Fruit fly (Drosophila melanogaster) whole organism: ENCODE measurements around the gene Sf3a2.

Experiments
- CG8478 ChIP-seq: fragments of >200 bp; optimal IDR thresholded peaks from 2 replicates; lab custom pipeline; 2018; ENCODE audit warnings: inconsistent platforms
- Dll ChIP-seq: fragments of >200 bp; optimal IDR thresholded peaks from 2 replicates; lab custom pipeline; 2017
- EcR ChIP-seq, 2 experiments: fragments of >200 bp; optimal IDR thresholded peaks; 2 replicates each; lab custom pipeline; 2017; ENCODE audit warnings: missing biosample characterization in 2 of 2, missing genetic modification characterization in 2 of 2, missing genetic modification reagents in 2 of 2
- pan ChIP-seq: fragments of >200 bp; optimal IDR thresholded peaks from 2 replicates; lab custom pipeline; 2017
- psq ChIP-seq: fragments of >200 bp; optimal IDR thresholded peaks from 2 replicates; lab custom pipeline; 2017
- usp ChIP-seq: fragments of >200 bp; optimal IDR thresholded peaks from 2 replicates; lab custom pipeline; 2017; ENCODE audit warnings: missing biosample characterization, missing genetic modification characterization, mixed read lengths

Sf3a2 gene

dm6 chr3L:12813907-12814306, at the start of gene Sf3a2, which contains the start of gene CG42588:
Sf3a2 (minus strand) TSS chr3L:12814019.
CG42588 (plus strand) TSS chr3L:12814254.
- TF ChIP-seq CG8478 (no peak), Dll (lab: Kevin White, UChicago) (no peak)

- TF ChIP-seq psq (lab: Kevin White, UChicago) (no peak), Dll (lab: Kevin White, UChicago) (no peak), pan (lab: Kevin White, UChicago) (no peak), usp (GFP tag; lab: Kevin White, UChicago) (no peak), EcR (GFP tag; optimal IDR thresholded peaks at IDR 0.05; lab: Kevin White, UChicago) (no peak), CG8478 (no peak)
These were observed 49.0 kb upstream of the Sf3a2 start, which contains the start of gene CG10943 for dm6 chr3L:12862820-12863219. CG10943 (minus strand) TSS chr3L:12862920.

- TF ChIP-seq pan (lab: Kevin White, UChicago) (no peak), Dll (lab: Kevin White, UChicago) (no peak), EcR (GFP tag; optimal IDR thresholded peaks at IDR 0.05; lab: Kevin White, UChicago) (no peak), CG8478 (no peak), psq (lab: Kevin White, UChicago) (no peak), usp (GFP tag; lab: Kevin White, UChicago) (no peak)
These were observed 47.6 kb upstream of the Sf3a2 start, which contains the start of gene CG32107 for dm6 chr3L:12861255-12861899. CG32107 (minus strand) TSS chr3L:12861305.

- TF ChIP-seq EcR (GFP tag; optimal IDR thresholded peaks at IDR 0.05; lab: Kevin White, UChicago): no peak
- no peak for TF ChIP-seq Dll (lab: Kevin White, UChicago)
- no peak for TF ChIP-seq CG8478
- TF ChIP-seq psq (lab: Kevin White, UChicago): no peak
- TF ChIP-seq usp (GFP tag; lab: Kevin White, UChicago): no peak
- TF ChIP-seq pan (lab: Kevin White, UChicago): no peak
These were observed 43.8 kb upstream of the Sf3a2 start for dm6 chr3L:12857553-12858122.

dm6 chr3L:12853423-12853822, 39.6 kb upstream of the Sf3a2 start, which contains the start of gene Ent3:
Ent3 (plus strand) TSS chr3L:12853646.
- TF ChIP-seq CG8478 (no peak), EcR (GFP tag; optimal IDR thresholded peaks at IDR 0.05; lab: Kevin White, UChicago) (no peak), psq (lab: Kevin White, UChicago) (no peak), pan (lab: Kevin White, UChicago) (no peak), Dll (lab: Kevin White, UChicago) (no peak), usp (GFP tag; lab: Kevin White, UChicago) (no peak)

dm6 chr3L:12849867-12850301, 36.1 kb upstream of the Sf3a2 start, which contains the start of the genes CG10948 and Wbp2:
CG10948 (minus strand) TSS chr3L:12850117.
Wbp2 (plus strand) TSS chr3L:12850165.
- TF ChIP-seq psq (lab: Kevin White, UChicago): no peak

- no peak for TF ChIP-seq pan (lab: Kevin White, UChicago)
- TF ChIP-seq psq (lab: Kevin White, UChicago): no peak
- TF ChIP-seq EcR (GFP tag; optimal IDR thresholded peaks at IDR 0.05; lab: Kevin White, UChicago): no peak
- TF ChIP-seq usp (GFP tag; lab: Kevin White, UChicago): no peak
- TF ChIP-seq CG8478: no peak
- TF ChIP-seq Dll (lab: Kevin White, UChicago): no peak
These were observed 29.4 kb upstream of the Sf3a2 start, which contains the start of gene nebu for dm6 chr3L:12843056-12843799. nebu (minus strand) TSS chr3L:12843106.

dm6 chr3L:12842532-12842931, 28.7 kb upstream of the Sf3a2 start:
- no peak for TF ChIP-seq EcR (GFP tag; optimal IDR thresholded peaks at IDR 0.05; lab: Kevin White, UChicago)
- TF ChIP-seq psq (lab: Kevin White, UChicago): no peak

- no peak for TF ChIP-seq CG8478
- no peak for TF ChIP-seq EcR (GFP tag; optimal IDR thresholded peaks at IDR 0.05; lab: Kevin White, UChicago)
- TF ChIP-seq psq (lab: Kevin White, UChicago): no peak
- TF ChIP-seq pan (lab: Kevin White, UChicago): no peak
- TF ChIP-seq Dll (lab: Kevin White, UChicago): no peak
- TF ChIP-seq usp (GFP tag; lab: Kevin White, UChicago): no peak
These were observed 27.6 kb upstream of the Sf3a2 start for dm6 chr3L:12841459-12841858.

dm6 chr3L:12839882-12840281, 26.1 kb upstream of the Sf3a2 start:
- no peak for TF ChIP-seq pan (lab: Kevin White, UChicago)
- TF ChIP-seq usp (GFP tag; lab: Kevin White, UChicago): no peak
- TF ChIP-seq Dll (lab: Kevin White, UChicago): no peak
- no peak for TF ChIP-seq CG8478
- no peak for TF ChIP-seq EcR (GFP tag; optimal IDR thresholded peaks at IDR 0.05; lab: Kevin White, UChicago)
- no peak for TF ChIP-seq psq (lab: Kevin White, UChicago)

- TF ChIP-seq CG8478 (no peak), EcR (GFP tag; optimal IDR thresholded peaks at IDR 0.05; lab: Kevin White, UChicago) (no peak), psq (lab: Kevin White, UChicago) (no peak), usp (GFP tag; lab: Kevin White, UChicago) (no peak), Dll (lab: Kevin White, UChicago) (no peak), pan (lab: Kevin White, UChicago) (no peak)
These were observed 23.4 kb upstream of the Sf3a2 start for dm6 chr3L:12837196-12837720.
